Worm (Caenorhabditis elegans) whole organism, L4 larva: ENCODE data around the gene K11H3.2.
A peak's percentile ranks its signal among the peaks of the same experiment; 100 is the strongest.

Experiments
- F49E8.2 ChIP-seq: sonication (generic microtip); optimal IDR thresholded peaks from 2 replicates; lab custom pipeline; 2016; ENCODE audit warnings: missing compliant biosample characterization, mild to moderate bottlenecking, missing genetic modification characterization, borderline replicate concordance
- R02D3.7 ChIP-seq: fragments of 150-350 bp; sonication (generic microtip); optimal IDR thresholded peaks from 3 replicates; lab custom pipeline; 2014; ENCODE audit warnings: missing biosample characterization, missing genetic modification characterization
- Y105C5A.15 ChIP-seq: fragments of 200-800 bp; sonication (Bioruptor generic); IDR thresholded peaks from 2 replicates; pipeline ENCODE4 v1.3.6; 2022; ENCODE audit warnings: missing genetic modification characterization, missing compliant biosample characterization
- aha-1 ChIP-seq: fragments of 150-350 bp; peaks from one replicate; lab custom pipeline; 2014; ENCODE audit warnings: missing biosample characterization, missing genetic modification characterization
- aly-2 ChIP-seq: sonication (generic microtip); optimal IDR thresholded peaks from 2 replicates; lab custom pipeline; 2018; ENCODE audit warnings: missing biosample characterization, missing genetic modification characterization
- ama-1 ChIP-seq: fragments of 150-350 bp; optimal IDR thresholded peaks from 2 replicates; lab custom pipeline; 2014; ENCODE audit warnings: inconsistent platforms, mixed read lengths
- ceh-44 ChIP-seq: fragments of 200-800 bp; sonication (Bioruptor generic); IDR thresholded peaks from 2 replicates; pipeline ENCODE4 v1.3.6; 2022; ENCODE audit warnings: missing genetic modification reagents, missing genetic modification characterization, missing compliant biosample characterization
- ceh-82 ChIP-seq: sonication (generic microtip); optimal IDR thresholded peaks from 2 replicates; lab custom pipeline; 2017; ENCODE audit warnings: missing biosample characterization, missing genetic modification characterization
- cey-2 ChIP-seq: sonication (generic microtip); optimal IDR thresholded peaks from 3 replicates; lab custom pipeline; 2017; ENCODE audit warnings: missing genetic modification characterization, mild to moderate bottlenecking, missing compliant biosample characterization, antibody characterized with exemption, borderline replicate concordance; ENCODE audit not compliant: insufficient read depth
- daf-16 ChIP-seq, 3 experiments: sonication (generic microtip); optimal IDR thresholded peaks; 2 replicates each; lab custom pipeline; 2016 to 2017; ENCODE audit warnings: missing genetic modification characterization in 3 of 3, missing genetic modification reagents in 3 of 3, mild to moderate bottlenecking in 2 of 3, missing compliant biosample characterization in 2 of 3, missing biosample characterization in 1 of 3, moderate library complexity in 1 of 3
- daf-8 ChIP-seq: fragments of 200-800 bp; sonication (Bioruptor generic); IDR thresholded peaks from 2 replicates; pipeline ENCODE4 v1.3.6; 2022; ENCODE audit warnings: missing genetic modification characterization, missing compliant biosample characterization
- dmd-6 ChIP-seq: fragments of 200-800 bp; sonication (Bioruptor generic); IDR thresholded peaks from 2 replicates; pipeline ENCODE4 v1.3.6; 2022; ENCODE audit warnings: missing genetic modification reagents, missing genetic modification characterization, missing compliant biosample characterization
- dve-1 ChIP-seq: sonication (generic microtip); optimal IDR thresholded peaks from 2 replicates; lab custom pipeline; 2017; ENCODE audit warnings: antibody characterized with exemption, mild to moderate bottlenecking, missing genetic modification characterization, missing compliant biosample characterization; ENCODE audit not compliant: insufficient read depth
- fkh-10 ChIP-seq: fragments of 150-350 bp; optimal IDR thresholded peaks from 2 replicates; lab custom pipeline; 2014; ENCODE audit warnings: missing biosample characterization, missing genetic modification reagents, missing genetic modification characterization
- fos-1 ChIP-seq: fragments of 150-350 bp; optimal IDR thresholded peaks from 2 replicates; lab custom pipeline; 2014; ENCODE audit warnings: missing biosample characterization, missing genetic modification characterization
- hlh-11 ChIP-seq: fragments of 200-800 bp; sonication (Bioruptor generic); optimal IDR thresholded peaks from 2 replicates; lab custom pipeline; 2018; ENCODE audit warnings: mild to moderate bottlenecking, missing genetic modification characterization, missing compliant biosample characterization
- hmg-1.1 ChIP-seq: fragments of 200-800 bp; sonication (Bioruptor generic); IDR thresholded peaks from 2 replicates; pipeline ENCODE4 v1.3.6; 2022; ENCODE audit warnings: missing genetic modification reagents, missing genetic modification characterization, missing compliant biosample characterization
- lin-38 ChIP-seq: fragments of 200-800 bp; sonication (Bioruptor generic); IDR thresholded peaks from 2 replicates; pipeline ENCODE4 v1.3.6; 2022; ENCODE audit warnings: missing genetic modification reagents, missing genetic modification characterization, missing compliant biosample characterization
- lir-3 ChIP-seq: sonication (generic microtip); optimal IDR thresholded peaks from 2 replicates; lab custom pipeline; 2016; ENCODE audit warnings: mild to moderate bottlenecking, missing genetic modification characterization, missing compliant biosample characterization
- lsy-2 ChIP-seq, 2 experiments: fragments of 150-350 bp in 1 of 2; sonication (generic microtip) in 1 of 2; optimal IDR thresholded peaks; 2 replicates each; lab custom pipeline; 2014 to 2017; ENCODE audit warnings: missing biosample characterization in 2 of 2, missing genetic modification characterization in 2 of 2
- madf-5 ChIP-seq, 2 experiments: fragments of 200-800 bp; sonication (Bioruptor generic); IDR thresholded peaks; 2 replicates each; pipeline ENCODE4 v1.3.6; 2022; ENCODE audit warnings: missing compliant biosample characterization in 2 of 2, missing genetic modification characterization in 2 of 2
- madf-9 ChIP-seq: fragments of 200-800 bp; sonication (Bioruptor generic); conservative IDR thresholded peaks from 2 replicates; pipeline ENCODE4 v1.3.6; 2022; ENCODE audit warnings: missing genetic modification reagents, missing genetic modification characterization, missing compliant biosample characterization
- mdl-1 ChIP-seq, 2 experiments: fragments of 150-350 bp in 1 of 2; sonication (generic microtip) in 1 of 2; optimal IDR thresholded peaks; 2 replicates each; lab custom pipeline; 2014 to 2017; ENCODE audit warnings: missing biosample characterization in 2 of 2, missing genetic modification characterization in 2 of 2
- mdt-29 ChIP-seq: fragments of 200-800 bp; sonication (Bioruptor generic); IDR thresholded peaks from 2 replicates; pipeline ENCODE4 v1.3.6; 2022; ENCODE audit warnings: missing genetic modification reagents, missing genetic modification characterization, missing compliant biosample characterization
- mep-1 ChIP-seq: fragments of 150-350 bp; sonication (generic microtip); optimal IDR thresholded peaks from 3 replicates; lab custom pipeline; 2014; ENCODE audit warnings: missing biosample characterization, missing genetic modification characterization
- mxl-3 ChIP-seq: fragments of 200-800 bp; sonication (Bioruptor generic); optimal IDR thresholded peaks from 2 replicates; lab custom pipeline; 2018; ENCODE audit warnings: mild to moderate bottlenecking, missing genetic modification characterization, missing compliant biosample characterization
- nhr-11 ChIP-seq: fragments of 150-350 bp; optimal IDR thresholded peaks from 2 replicates; lab custom pipeline; 2014; ENCODE audit warnings: missing biosample characterization, missing genetic modification characterization
- nhr-41 ChIP-seq: fragments of 200-800 bp; sonication (Bioruptor generic); IDR thresholded peaks from 2 replicates; pipeline ENCODE4 v1.3.6; 2022; ENCODE audit warnings: missing genetic modification reagents, missing genetic modification characterization, missing compliant biosample characterization
- nhr-6 ChIP-seq: fragments of 150-350 bp; optimal IDR thresholded peaks from 2 replicates; lab custom pipeline; 2014; ENCODE audit warnings: missing biosample characterization, missing genetic modification characterization
- pha-4 ChIP-seq, 2 experiments: fragments of 150-350 bp in 1 of 2; fragments of 200-800 bp in 1 of 2; sonication (Bioruptor generic) in 1 of 2; IDR thresholded peaks in 1 of 2; optimal IDR thresholded peaks in 1 of 2; 2 replicates each; pipeline versions ENCODE4 v1.3.6 to Lab custom; 2014 to 2022; ENCODE audit warnings: missing genetic modification characterization in 2 of 2, missing genetic modification reagents in 2 of 2, missing biosample characterization in 1 of 2, missing compliant biosample characterization in 1 of 2
- sdz-12 ChIP-seq: fragments of 200-800 bp; sonication (Bioruptor generic); optimal IDR thresholded peaks from 2 replicates; lab custom pipeline; 2018; ENCODE audit warnings: mild to moderate bottlenecking, missing genetic modification characterization, missing compliant biosample characterization
- tag-97 ChIP-seq: fragments of 200-800 bp; sonication (Bioruptor generic); IDR thresholded peaks from 2 replicates; pipeline ENCODE4 v1.3.6; 2022; ENCODE audit warnings: missing genetic modification characterization, missing compliant biosample characterization
- unc-130 ChIP-seq: sonication (generic microtip); optimal IDR thresholded peaks from 2 replicates; lab custom pipeline; 2016; ENCODE audit warnings: missing genetic modification reagents, missing genetic modification characterization, missing compliant biosample characterization
- zfp-3 ChIP-seq: fragments of 200-800 bp; sonication (Bioruptor generic); conservative IDR thresholded peaks from 2 replicates; pipeline ENCODE4 v1.3.6; 2022; ENCODE audit warnings: missing genetic modification reagents, missing genetic modification characterization, missing compliant biosample characterization

Gene K11H3.2

DNA sequence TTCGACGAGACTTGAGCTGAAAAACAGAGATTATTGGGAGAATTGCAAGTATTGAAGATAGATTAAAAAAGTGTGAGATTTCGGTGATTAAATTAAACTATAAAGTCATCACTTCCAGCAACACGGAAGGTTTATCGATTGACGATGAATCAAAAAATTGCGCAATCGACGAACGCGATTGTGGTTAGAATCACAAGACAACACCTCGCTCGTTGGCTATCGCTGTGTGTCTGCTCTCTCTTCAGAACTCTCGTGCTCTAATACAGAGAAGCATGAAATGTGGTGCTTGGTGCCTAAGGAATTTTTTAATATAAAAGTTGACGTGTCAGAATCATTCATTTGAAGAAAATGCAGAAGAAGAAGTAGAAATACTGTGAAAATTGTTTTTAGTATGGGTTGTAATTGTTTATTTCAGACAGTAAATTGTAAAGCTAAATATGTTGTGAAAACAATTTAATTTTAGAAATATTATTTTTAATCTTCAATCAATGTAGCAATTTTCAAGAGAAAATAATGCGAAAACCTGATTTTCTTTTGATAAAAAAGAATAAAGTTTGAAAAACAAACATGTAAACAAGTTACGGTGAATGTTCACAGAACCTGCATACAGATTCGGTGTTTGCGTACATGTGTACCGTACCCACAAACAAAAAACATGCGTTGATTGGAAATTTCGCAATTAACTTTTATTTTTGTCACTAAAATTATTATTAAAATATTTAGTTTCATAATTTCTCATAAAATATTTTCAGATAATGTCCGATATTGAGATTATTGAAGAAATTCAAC is 18.8 kb upstream of the K11H3.2 start, which contains the start of the genes ZK632.10 and ZK632.11 (continued):
- TF ChIP-seq fos-1, result no peak
- TF ChIP-seq mdl-1 (tag; optimal IDR thresholded peaks at IDR 0.05; lab: Kevin White, UChicago), result peak; percentile 35 to 72
- no peak for TF ChIP-seq zfp-3 (GFP tag; lab: Robert Waterston, UW)
- no peak for TF ChIP-seq nhr-41 (GFP tag; lab: Robert Waterston, UW)
- TF ChIP-seq unc-130 (GFP tag; lab: Kevin White, UChicago), result peak; percentile 56
- peak; percentile 44 for TF ChIP-seq dve-1 (tag; lab: Kevin White, UChicago)
- TF ChIP-seq sdz-12 (GFP tag; lab: Kevin White, UChicago), result no peak

DNA sequence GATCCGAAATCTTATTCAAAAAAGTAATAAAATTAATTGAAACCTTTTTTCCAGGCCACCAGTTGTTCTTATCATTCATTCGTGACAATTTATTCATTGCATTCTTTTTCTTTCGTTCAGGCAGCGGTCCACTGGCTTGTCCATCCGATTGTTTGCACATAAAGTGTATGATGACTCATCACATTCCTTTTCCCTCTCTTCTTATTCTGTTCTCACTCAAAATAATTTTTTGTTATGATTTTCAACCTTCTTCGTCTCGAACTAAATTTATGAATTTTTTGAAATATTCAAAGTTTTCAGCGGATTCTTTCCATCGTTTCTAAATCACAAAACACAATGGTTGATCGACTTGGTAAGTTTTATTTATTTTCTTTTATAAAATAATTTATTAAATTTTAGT is 15.7 kb upstream of the K11H3.2 start, which contains the start of gene ZK632.12:
Gene ZK632.12 (plus strand): TSS at position 301 of the 400 bp plus-strand sequence.
- TF ChIP-seq ama-1, result no peak
- TF ChIP-seq R02D3.7 (tag; lab: Kevin White, UChicago), result no peak
- no peak for TF ChIP-seq fkh-10 (GFP tag; lab: Kevin White, UChicago)
- no peak for TF ChIP-seq hlh-11
- TF ChIP-seq daf-16 (GFP tag; optimal IDR thresholded peaks at IDR 0.05; lab: Kevin White, UChicago), result no peak
- no peak for TF ChIP-seq daf-16 (tag; optimal IDR thresholded peaks at IDR 0.05; lab: Kevin White, UChicago)
- TF ChIP-seq fos-1, result no peak
- TF ChIP-seq aly-2 (tag; lab: Kevin White, UChicago), result no peak
- no peak for TF ChIP-seq madf-9 (GFP tag; lab: Robert Waterston, UW)
- TF ChIP-seq lsy-2 (tag; optimal IDR thresholded peaks at IDR 0.05; lab: Kevin White, UChicago), result peak in 1 of 2 experiments; percentile 15
- TF ChIP-seq dmd-6 (GFP tag; lab: Robert Waterston, UW), result no peak
- TF ChIP-seq cey-2 (tag; lab: Kevin White, UChicago), result no peak
- TF ChIP-seq mxl-3 (GFP tag; lab: Kevin White, UChicago), result no peak
- TF ChIP-seq nhr-6, result peak; percentile 48
- no peak for TF ChIP-seq lir-3 (tag; lab: Kevin White, UChicago)
- TF ChIP-seq daf-8 (GFP tag; lab: Robert Waterston, UW), result no peak
- no peak for TF ChIP-seq nhr-11
- TF ChIP-seq pha-4 (GFP tag; IDR thresholded peaks at IDR 0.05; lab: Robert Waterston, UW), result no peak
- TF ChIP-seq pha-4 (tag; optimal IDR thresholded peaks at IDR 0.05; lab: Kevin White, UChicago), result peak; percentile 20
- TF ChIP-seq tag-97 (GFP tag; lab: Robert Waterston, UW), result no peak
- TF ChIP-seq hmg-1.1, result no peak
- TF ChIP-seq aha-1 (tag; lab: Kevin White, UChicago), result peak; percentile 33
- TF ChIP-seq dve-1 (tag; lab: Kevin White, UChicago), result peak; percentile 19
- no peak for TF ChIP-seq mdt-29 (GFP tag; lab: Robert Waterston, UW)
- TF ChIP-seq madf-5 (GFP tag; IDR thresholded peaks at IDR 0.05; lab: Robert Waterston, UW), result no peak
- TF ChIP-seq F49E8.2, result no peak

DNA sequence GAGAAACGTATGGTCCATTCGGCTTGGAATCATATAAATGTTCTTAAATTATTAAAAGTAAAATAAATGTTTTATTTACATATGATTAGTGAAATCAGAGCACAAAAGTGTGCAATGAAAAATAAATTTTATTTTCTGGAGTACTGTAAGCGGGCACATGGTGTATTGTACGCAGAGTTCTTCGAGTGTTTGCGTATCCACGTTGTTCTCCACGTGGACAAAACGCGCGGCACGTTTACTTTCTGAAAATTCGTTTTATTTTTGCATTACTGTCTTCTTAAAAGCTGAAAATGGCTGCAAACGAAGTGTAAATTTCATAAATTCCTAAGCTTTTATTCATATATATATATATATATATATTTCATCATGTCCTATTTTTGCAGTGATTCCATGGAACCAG is 13.6 kb upstream of the K11H3.2 start:
- peak; percentile 42 for TF ChIP-seq lin-38 (GFP tag; lab: Robert Waterston, UW)
- TF ChIP-seq unc-130 (GFP tag; lab: Kevin White, UChicago), result peak; percentile 2
- no peak for TF ChIP-seq ceh-44
- no peak for TF ChIP-seq aha-1 (tag; lab: Kevin White, UChicago)
- no peak for TF ChIP-seq mep-1 (tag; lab: Kevin White, UChicago)
- no peak for TF ChIP-seq ceh-82 (tag; lab: Kevin White, UChicago)
- TF ChIP-seq Y105C5A.15 (GFP tag; lab: Robert Waterston, UW), result no peak
